Worm (Caenorhabditis elegans) whole organism, mixed stage, embryonic: Measurements from ENCODE around the gene Y73B6BL.29.

Experiments used
- elt-1 ChIP-seq: sonication (generic microtip); optimal IDR thresholded peaks from 2 replicates; lab custom pipeline; 2017; ENCODE audit warnings: missing genetic modification characterization, mild to moderate bottlenecking, missing compliant biosample characterization, antibody characterized with exemption, moderate library complexity, borderline replicate concordance; ENCODE audit not compliant: insufficient read depth
- ham-2 ChIP-seq: fragments of 200-800 bp; sonication (Bioruptor generic); optimal IDR thresholded peaks from 2 replicates; lab custom pipeline; 2018; ENCODE audit warnings: mild to moderate bottlenecking, missing genetic modification characterization, missing compliant biosample characterization
- lin-13 ChIP-seq: fragments of 150-350 bp; optimal IDR thresholded peaks from 2 replicates; lab custom pipeline; 2014; ENCODE audit warnings: missing biosample characterization, missing genetic modification characterization
- lsy-2 ChIP-seq: fragments of 150-350 bp; optimal IDR thresholded peaks from 2 replicates; lab custom pipeline; 2014; ENCODE audit warnings: missing biosample characterization, missing genetic modification characterization
- nhr-2 ChIP-seq: fragments of 150-350 bp; optimal IDR thresholded peaks from 2 replicates; lab custom pipeline; 2014; ENCODE audit warnings: missing biosample characterization, missing genetic modification characterization
- nhr-28 ChIP-seq: fragments of 150-350 bp; optimal IDR thresholded peaks from 2 replicates; lab custom pipeline; 2014; ENCODE audit warnings: missing biosample characterization, missing genetic modification characterization
- nhr-76 ChIP-seq: sonication (generic microtip); optimal IDR thresholded peaks from 2 replicates; lab custom pipeline; 2017; ENCODE audit warnings: missing biosample characterization, missing genetic modification characterization
- sptf-1 ChIP-seq: sonication (generic microtip); optimal IDR thresholded peaks from 2 replicates; lab custom pipeline; 2017; ENCODE audit warnings: mild to moderate bottlenecking, missing genetic modification characterization, moderate library complexity, missing compliant biosample characterization
- ztf-11 ChIP-seq: fragments of 150-350 bp; optimal IDR thresholded peaks from 2 replicates; lab custom pipeline; 2014; ENCODE audit warnings: missing biosample characterization, missing genetic modification characterization

DNA sequence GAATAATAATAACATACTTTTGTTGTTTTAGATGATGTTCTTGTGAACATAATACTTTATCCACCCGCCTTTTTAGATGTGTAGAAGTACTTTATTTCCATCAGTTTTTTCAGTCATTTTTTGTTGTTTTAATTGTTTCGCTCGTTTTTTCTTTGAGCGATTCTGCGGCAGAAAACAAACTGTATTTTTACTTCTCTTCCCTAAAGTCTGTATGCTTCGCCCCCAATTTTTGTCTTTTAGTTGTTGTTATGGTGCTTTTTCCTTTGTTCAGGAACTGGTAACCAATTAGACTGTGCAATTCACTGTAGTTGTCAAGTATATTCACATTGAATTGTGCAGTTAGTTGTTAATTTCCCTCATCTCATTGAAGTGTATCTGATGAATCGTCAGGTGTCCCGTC is 4.0 kb downstream of the Y73B6BL.29 start:
- no peak for TF ChIP-seq lsy-2 (tag; lab: Kevin White, UChicago)
- no peak for TF ChIP-seq ham-2 (GFP tag; lab: Kevin White, UChicago)
- TF ChIP-seq nhr-76: no peak
- TF ChIP-seq lin-13 (tag; lab: Kevin White, UChicago): no peak
- TF ChIP-seq nhr-2 (tag; lab: Kevin White, UChicago): no peak
- no peak for TF ChIP-seq ztf-11 (tag; lab: Kevin White, UChicago)
- no peak for TF ChIP-seq elt-1 (tag; lab: Kevin White, UChicago)
- TF ChIP-seq nhr-28 (tag; lab: Kevin White, UChicago): no peak
- TF ChIP-seq sptf-1 (tag; lab: Kevin White, UChicago): no peak
